Fruit fly (Drosophila melanogaster): ENCODE data around the gene CG33159.

CG33159 gene

dm6 chr3L:3179474-3179873 is 24.8 kb downstream of the CG33159 start (continued):
- TF ChIP-seq CG16815 (GFP tag; optimal IDR thresholded peaks at IDR 0.05) (peak; percentile 57), pzg (GFP tag; optimal IDR thresholded peaks at IDR 0.05) (peak; percentile 1), schlank (tag; optimal IDR thresholded peaks at IDR 0.05) (peak; percentile 68), dan (GFP tag; IDR thresholded peaks at IDR 0.05) (peak; percentile 65), tin (GFP tag; optimal IDR thresholded peaks at IDR 0.05) (peak; percentile 86), CG1792 (GFP tag; optimal IDR thresholded peaks at IDR 0.05) (peak; percentile 58), Sry-β (GFP tag; optimal IDR thresholded peaks at IDR 0.05) (no peak), psq (GFP tag; optimal IDR thresholded peaks at IDR 0.05) (peak; percentile 43), h (optimal IDR thresholded peaks at IDR 0.05) (no peak), Chrac-16 (GFP tag; optimal IDR thresholded peaks at IDR 0.05) (peak; percentile 81), danr (GFP tag; IDR thresholded peaks at IDR 0.05) (peak; percentile 75), row (GFP tag; IDR thresholded peaks at IDR 0.05) (peak; percentile 95), C15 (GFP tag; IDR thresholded peaks at IDR 0.05) (peak; percentile 81; the same call in 2 of the 3 replicates), CG31365 (tag; optimal IDR thresholded peaks at IDR 0.05) (peak; percentile 72), H2.0 (GFP tag; IDR thresholded peaks at IDR 0.05) (peak; percentile 78), tx (GFP tag; optimal IDR thresholded peaks at IDR 0.05) (peak; percentile 35), CG7987 (GFP tag; optimal IDR thresholded peaks at IDR 0.05) (peak; percentile 78), Dad (GFP tag; optimal IDR thresholded peaks at IDR 0.05) (peak; percentile 78), Bteb2 (GFP tag; optimal IDR thresholded peaks at IDR 0.05) (peak; percentile 81), CG18476 (GFP tag; optimal IDR thresholded peaks at IDR 0.05) (peak; percentile 82), Hsf (GFP tag; optimal IDR thresholded peaks at IDR 0.05) (peak; percentile 82), CG5180 (GFP tag; optimal IDR thresholded peaks at IDR 0.05) (no peak), Oaz (GFP tag; IDR thresholded peaks at IDR 0.05) (peak; percentile 67), klu (GFP tag; IDR thresholded peaks at IDR 0.05) (peak; percentile 62), CG11560 (tag; IDR thresholded peaks at IDR 0.05) (peak; percentile 70; the same call in 2 of the 3 replicates), Fer2 (tag; optimal IDR thresholded peaks at IDR 0.05) (peak; percentile 45), CG16863 (GFP tag; optimal IDR thresholded peaks at IDR 0.05) (peak; percentile 79), HLH3B (GFP tag; IDR thresholded peaks at IDR 0.05) (peak; percentile 86), CG17612 (GFP tag; IDR thresholded peaks at IDR 0.05) (peak; percentile 67; the same call in 1 of the 2 replicates), nerfin-1 (tag; optimal IDR thresholded peaks at IDR 0.05) (peak; percentile 52), CG9817 (tag; optimal IDR thresholded peaks at IDR 0.05) (peak; percentile 76), exex (tag; optimal IDR thresholded peaks at IDR 0.05) (peak; percentile 59), NfI (GFP tag; optimal IDR thresholded peaks at IDR 0.05) (peak; percentile 81), slp2 (GFP tag; optimal IDR thresholded peaks at IDR 0.05) (peak; percentile 70), CG17359 (tag; optimal IDR thresholded peaks at IDR 0.05) (no peak), seq (GFP tag; IDR thresholded peaks at IDR 0.05) (peak; percentile 82), Adf1 (GFP tag; IDR thresholded peaks at IDR 0.05) (peak; percentile 41; the same call in 1 of the 2 replicates), gcm (GFP tag; optimal IDR thresholded peaks at IDR 0.05) (no peak), Fer1 (GFP tag; optimal IDR thresholded peaks at IDR 0.05) (no peak), CG4404 (GFP tag; IDR thresholded peaks at IDR 0.05) (peak; percentile 74), slbo (GFP tag; IDR thresholded peaks at IDR 0.05) (peak; percentile 85), ken (GFP tag; IDR thresholded peaks at IDR 0.05) (peak; percentile 71; the same call in 2 of the 3 replicates), CG9932 (GFP tag; IDR thresholded peaks at IDR 0.05) (peak; percentile 70), lov (optimal IDR thresholded peaks at IDR 0.05) (no peak), lov (GFP tag; IDR thresholded peaks at IDR 0.05) (peak; percentile 79; the same call in 1 of the 3 replicates), CHES-1-like (GFP tag; optimal IDR thresholded peaks at IDR 0.05) (peak; percentile 56), CG17385 (GFP tag; optimal IDR thresholded peaks at IDR 0.05) (peak; percentile 82), bigmax (GFP tag; optimal IDR thresholded peaks at IDR 0.05) (peak; percentile 19), CG9727 (GFP tag; optimal IDR thresholded peaks at IDR 0.05) (peak; percentile 80), Ravus (GFP tag; IDR thresholded peaks at IDR 0.05) (peak; percentile 53), Deaf1 (tag; optimal IDR thresholded peaks at IDR 0.05) (no peak), Atf3 (GFP tag; optimal IDR thresholded peaks at IDR 0.05) (peak; percentile 31)
